Worm (Caenorhabditis elegans) whole organism, L1 larva: ENCODE results near the gene K07H8.2.

Source experiments
- C16A3.4 ChIP-seq: fragments of 150-350 bp; optimal IDR thresholded peaks from 2 replicates; lab custom pipeline; 2014; ENCODE audit warnings: missing biosample characterization, missing genetic modification characterization
- aha-1 ChIP-seq: fragments of 150-350 bp; optimal IDR thresholded peaks from 2 replicates; lab custom pipeline; 2014; ENCODE audit warnings: missing biosample characterization, missing genetic modification characterization
- aly-2 ChIP-seq: fragments of 150-350 bp; optimal IDR thresholded peaks from 2 replicates; lab custom pipeline; 2014; ENCODE audit warnings: missing biosample characterization, missing genetic modification characterization
- ceh-90 ChIP-seq: sonication (generic microtip); optimal IDR thresholded peaks from 2 replicates; lab custom pipeline; 2016; ENCODE audit warnings: missing genetic modification characterization, missing compliant biosample characterization
- efl-1 ChIP-seq, 4 experiments: fragments of 150-350 bp; optimal IDR thresholded peaks in 3 of 4; peaks in 1 of 4; 1 replicate in 1 of 4; 2 replicates in 3 of 4; lab custom pipeline; 2014; ENCODE audit warnings: missing biosample characterization in 2 of 4, missing genetic modification characterization in 2 of 4, missing genetic modification reagents in 2 of 4
- egl-27 ChIP-seq, 2 experiments: fragments of 150-350 bp in 1 of 2; sonication (generic microtip); optimal IDR thresholded peaks; 3 replicates each; lab custom pipeline; 2017 to 2018; ENCODE audit warnings: missing biosample characterization in 2 of 2, missing genetic modification characterization in 2 of 2, missing genetic modification reagents in 2 of 2
- fos-1 ChIP-seq: fragments of 150-350 bp; optimal IDR thresholded peaks from 2 replicates; lab custom pipeline; 2014; ENCODE audit warnings: missing biosample characterization, missing genetic modification characterization
- lir-3 ChIP-seq: sonication (generic microtip); optimal IDR thresholded peaks from 2 replicates; lab custom pipeline; 2016; ENCODE audit warnings: mild to moderate bottlenecking, missing genetic modification characterization, moderate library complexity, missing compliant biosample characterization; ENCODE audit not compliant: poor library complexity
- mdl-1 ChIP-seq, 2 experiments: fragments of 150-350 bp; optimal IDR thresholded peaks; 2 replicates each; lab custom pipeline; 2014 to 2017; ENCODE audit warnings: missing biosample characterization in 2 of 2, missing genetic modification characterization in 2 of 2, inconsistent platforms in 1 of 2
- nhr-237 ChIP-seq: fragments of 150-350 bp; optimal IDR thresholded peaks from 2 replicates; lab custom pipeline; 2014; ENCODE audit warnings: missing biosample characterization, missing genetic modification characterization
- nhr-76 ChIP-seq: sonication (generic microtip); optimal IDR thresholded peaks from 2 replicates; lab custom pipeline; 2017; ENCODE audit warnings: missing biosample characterization, missing genetic modification characterization
- rnt-1 ChIP-seq: sonication (generic microtip); optimal IDR thresholded peaks from 2 replicates; lab custom pipeline; 2016; ENCODE audit warnings: mild to moderate bottlenecking, missing genetic modification characterization, moderate library complexity, missing compliant biosample characterization
- snpc-4 ChIP-seq: fragments of 150-350 bp; optimal IDR thresholded peaks from 2 replicates; lab custom pipeline; 2014; ENCODE audit warnings: missing biosample characterization, missing genetic modification characterization

DNA sequence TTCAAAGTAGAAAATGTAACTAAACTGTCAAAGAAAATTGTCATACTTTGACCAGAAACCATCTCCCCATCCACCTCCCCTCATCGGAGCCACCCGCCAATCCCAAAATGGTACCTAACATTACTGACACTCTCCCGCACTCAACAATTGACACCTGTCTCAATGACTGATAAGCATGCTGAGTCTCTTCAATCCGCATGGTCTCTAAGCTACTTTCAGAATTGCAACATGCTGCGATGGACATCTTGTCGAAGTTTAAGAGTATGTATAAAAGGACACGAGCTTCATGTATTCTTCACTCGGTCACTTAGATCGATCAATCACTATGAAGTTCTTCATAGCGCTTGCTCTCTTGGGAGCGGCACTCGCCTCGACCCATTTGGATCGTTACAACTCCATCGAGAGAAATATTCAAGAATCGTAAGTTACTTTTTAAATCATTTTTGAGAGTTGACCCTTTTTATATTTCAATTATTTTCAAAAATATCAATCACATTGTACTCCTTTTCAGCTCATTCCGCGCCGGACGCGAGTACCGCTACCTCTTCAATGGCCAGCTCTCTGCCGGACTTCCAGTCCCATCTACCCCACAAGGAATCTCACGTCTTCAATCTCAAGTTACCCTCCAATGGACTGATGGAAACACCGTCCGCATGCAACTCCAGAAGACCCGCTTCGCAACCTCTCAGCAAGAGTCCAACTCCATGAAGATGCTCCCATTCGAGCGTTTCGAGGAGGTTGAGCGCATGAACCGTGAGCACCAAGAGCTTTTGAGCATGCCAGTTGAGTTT, 30.3 kb upstream of the K07H8.2 start, which contains the start of gene vit-6:
- no peak for TF ChIP-seq nhr-237 (tag; lab: Kevin White, UChicago)
- TF ChIP-seq aha-1 (tag; lab: Kevin White, UChicago): no peak
- no peak for TF ChIP-seq lir-3 (tag; lab: Kevin White, UChicago)
- TF ChIP-seq egl-27 (tag; optimal IDR thresholded peaks at IDR 0.05; lab: Kevin White, UChicago): no peak
- no peak for TF ChIP-seq snpc-4
- TF ChIP-seq ceh-90 (tag; lab: Kevin White, UChicago): no peak
- no peak for TF ChIP-seq rnt-1 (tag; lab: Kevin White, UChicago)
- no peak for TF ChIP-seq nhr-76 (tag; lab: Kevin White, UChicago)
- TF ChIP-seq aly-2 (tag; lab: Kevin White, UChicago): no peak
- no peak for TF ChIP-seq C16A3.4
- no peak for TF ChIP-seq mdl-1 (tag; optimal IDR thresholded peaks at IDR 0.05; lab: Kevin White, UChicago)
- TF ChIP-seq efl-1 (optimal IDR thresholded peaks at IDR 0.05; lab: Kevin White, UChicago): no peak
- no peak for TF ChIP-seq efl-1 (GFP tag; optimal IDR thresholded peaks at IDR 0.05 in 1 of 2; lab: Kevin White, UChicago)
- no peak for TF ChIP-seq fos-1 (tag; lab: Kevin White, UChicago)
